Worm (Caenorhabditis elegans): ENCODE measurements around the gene C29E4.9.

- TF ChIP-seq nhr-25 (tag; optimal IDR thresholded peaks at IDR 0.05) (no peak), blmp-1 (tag; optimal IDR thresholded peaks at IDR 0.05; ENCODE audit: insufficient read depth) (no peak), dmd-4 (tag; optimal IDR thresholded peaks at IDR 0.05) (no peak), lin-39 (tag; optimal IDR thresholded peaks at IDR 0.05) (no peak), F13H6.1 (tag; optimal IDR thresholded peaks at IDR 0.05) (no peak), snpc-4 (tag; optimal IDR thresholded peaks at IDR 0.05) (no peak)
Observed at ce11 chrIII:7977777-7978176, 20.9 kb upstream of the C29E4.9 start, which contains the start of gene C06G4.4.

Measured in whole organism, L2 larva.